3 worm cellular contexts compared by ENCODE assay signal in genomic region chrV:1541786-1542185, ce11.
TF ChIP-seq lines count a peak whose summit lies in the region.

TSS of gene oac-31 (minus strand) at chrV:1541886.

TF ChIP-seq in whole organism, L2 larva, 48 proteins besides CTCF, POLR2A, EP300 and RAD21:
- TF ChIP-seq nhr-129 (tag; optimal IDR thresholded peaks at IDR 0.05; lab: Kevin White, UChicago) = no peak
- TF ChIP-seq fos-1 (tag; optimal IDR thresholded peaks at IDR 0.05; lab: Kevin White, UChicago) = peak; percentile 25
- TF ChIP-seq sem-4 (tag; optimal IDR thresholded peaks at IDR 0.05; lab: Kevin White, UChicago) = no peak
- TF ChIP-seq mbf-1 (tag; optimal IDR thresholded peaks at IDR 0.05; lab: Kevin White, UChicago) = no peak
TF ChIP-seq in whole organism, L2 larva: peak in this region for 1.

TF ChIP-seq in whole organism, L3 larva, 47 proteins besides CTCF, POLR2A, EP300 and RAD21:
- TF ChIP-seq pqm-1 (tag; optimal IDR thresholded peaks at IDR 0.05; lab: Kevin White, UChicago) (peak; percentile 40), nhr-77 (tag; optimal IDR thresholded peaks at IDR 0.05; lab: Kevin White, UChicago) (no peak), nhr-11 (tag; optimal IDR thresholded peaks at IDR 0.05; lab: Kevin White, UChicago) (no peak), fos-1 (tag; optimal IDR thresholded peaks at IDR 0.05; lab: Kevin White, UChicago) (no peak)

TF ChIP-seq in whole organism, L4 larva, 104 proteins besides CTCF, POLR2A, EP300 and RAD21:
- TF ChIP-seq zip-2 (tag; optimal IDR thresholded peaks at IDR 0.05; lab: Kevin White, UChicago) (no peak), hif-1 (tag; optimal IDR thresholded peaks at IDR 0.05; lab: Kevin White, UChicago) (no peak), nhr-28 (tag; optimal IDR thresholded peaks at IDR 0.05; lab: Kevin White, UChicago) (peak; percentile 1), pqm-1 (tag; optimal IDR thresholded peaks at IDR 0.05; lab: Kevin White, UChicago) (peak; percentile 20)

Comparison
In these comparisons a context has a peak if more than half of its experiments do, and no peak if none do; other contexts are left out.
1. Of the 23 proteins assayed by ChIP-seq in both whole organism, L4 larva and whole organism, L2 larva: peak only in whole organism, L4 larva: none; only in whole organism, L2 larva: fos-1; in both: none; in neither: 22.